Worm (Caenorhabditis elegans): ENCODE results near the gene rpl-10.

rpl-10 gene

ce11 chrII:8126132-8126531 lies 17.5 kb upstream of the rpl-10 start:
- TF ChIP-seq ceh-100 (GFP tag; IDR thresholded peaks at IDR 0.05) (peak; percentile 37; the same call in 1 of the 2 replicates), lsy-27 (tag; optimal IDR thresholded peaks at IDR 0.05; ENCODE audit: borderline replicate concordance, insufficient read depth) (no peak), snpc-4 (GFP tag; optimal IDR thresholded peaks at IDR 0.05) (no peak), snpc-4 (tag; optimal IDR thresholded peaks at IDR 0.05) (no peak), hmg-1.2 (GFP tag; IDR thresholded peaks at IDR 0.05) (peak; percentile 61; the same call in 1 of the 2 replicates), ceh-27 (GFP tag; optimal IDR thresholded peaks at IDR 0.05) (peak; percentile 21), zfh-2 (GFP tag; conservative IDR thresholded peaks at IDR 0.05) (peak; percentile 83), mcd-1 (GFP tag; IDR thresholded peaks at IDR 0.05) (peak; percentile 23; the same call in 1 of the 2 replicates), attf-6 (GFP tag; IDR thresholded peaks at IDR 0.05) (no peak), K12H6.12 (tag; optimal IDR thresholded peaks at IDR 0.05) (peak; percentile 27), madf-6 (GFP tag; IDR thresholded peaks at IDR 0.05) (no peak), nfyb-1 (GFP tag; IDR thresholded peaks at IDR 0.05) (0 out of 2 replicates have a peak, but pooled peaks have one; percentile 13), ztf-18 (tag; optimal IDR thresholded peaks at IDR 0.05) (peak; percentile 8), cebp-1 (GFP tag; IDR thresholded peaks at IDR 0.05) (no peak), cebp-1 (tag; optimal IDR thresholded peaks at IDR 0.05) (peak; percentile 57), tbp1 (GFP tag; optimal IDR thresholded peaks at IDR 0.05) (peak; percentile 24), nhr-80 (tag; optimal IDR thresholded peaks at IDR 0.05) (peak; percentile 4), let-607 (tag; optimal IDR thresholded peaks at IDR 0.05) (peak; percentile 4 to 17)

- TF ChIP-seq egl-18 (GFP tag; IDR thresholded peaks at IDR 0.05) (no peak), atf-7 (tag; optimal IDR thresholded peaks at IDR 0.05) (no peak), nfya-2 (GFP tag; IDR thresholded peaks at IDR 0.05) (no peak), pha-4 (tag; optimal IDR thresholded peaks at IDR 0.05) (no peak), Y53G8AR.9 (GFP tag; conservative IDR thresholded peaks at IDR 0.05) (no peak), madf-6 (GFP tag; IDR thresholded peaks at IDR 0.05) (no peak), ama-1 (optimal IDR thresholded peaks at IDR 0.05) (no peak), ama-1 (GFP tag; optimal IDR thresholded peaks at IDR 0.05) (no peak), gei-17 (GFP tag; optimal IDR thresholded peaks at IDR 0.05) (no peak), nhr-80 (tag; optimal IDR thresholded peaks at IDR 0.05) (no peak), akir-1 (GFP tag; optimal IDR thresholded peaks at IDR 0.05) (no peak), nhr-90 (tag; optimal IDR thresholded peaks at IDR 0.05) (no peak), C06A6.2 (GFP tag; conservative IDR thresholded peaks at IDR 0.05) (no peak), ceh-58 (GFP tag; IDR thresholded peaks at IDR 0.05) (no peak), Y95B8A.8 (GFP tag; IDR thresholded peaks at IDR 0.05) (no peak), tbp1 (GFP tag; optimal IDR thresholded peaks at IDR 0.05) (no peak), T07F8.4 (tag; optimal IDR thresholded peaks at IDR 0.05) (no peak), let-526 (GFP tag; IDR thresholded peaks at IDR 0.05) (no peak)
Measured at ce11 chrII:8126617-8127016, 17.1 kb upstream of the rpl-10 start.

- TF ChIP-seq cebp-1 (GFP tag; IDR thresholded peaks at IDR 0.05) = no peak
- TF ChIP-seq cebp-1 (tag; optimal IDR thresholded peaks at IDR 0.05) = no peak
- no peak for TF ChIP-seq Y56A3A.18 (GFP tag; IDR thresholded peaks at IDR 0.05)
- no peak for TF ChIP-seq hrde-1 (tag; optimal IDR thresholded peaks at IDR 0.05; ENCODE audit: borderline replicate concordance)
- no peak for TF ChIP-seq madf-8 (GFP tag; conservative IDR thresholded peaks at IDR 0.05)
- peak; percentile 73 for TF ChIP-seq ets-4 (GFP tag; optimal IDR thresholded peaks at IDR 0.05)
- TF ChIP-seq nfyb-1 (GFP tag; IDR thresholded peaks at IDR 0.05) = 0 out of 2 replicates have a peak, but pooled peaks have one; percentile 14
- TF ChIP-seq nhr-80 (tag; optimal IDR thresholded peaks at IDR 0.05) = peak; percentile 95
Measured at ce11 chrII:8127290-8127689, 16.4 kb upstream of the rpl-10 start.
